Fruit fly (Drosophila melanogaster): ENCODE data around the gene CG9536.

dm6 chr2L:6503724-6504037 lies 26.9 kb upstream of the CG9536 start:
- no peak for TF ChIP-seq sv (GFP tag; optimal IDR thresholded peaks at IDR 0.05)
- no peak for TF ChIP-seq br (GFP tag; optimal IDR thresholded peaks at IDR 0.05)
- TF ChIP-seq lola (GFP tag; optimal IDR thresholded peaks at IDR 0.05), result no peak
- no peak for TF ChIP-seq Vsx2 (GFP tag; optimal IDR thresholded peaks at IDR 0.05; ENCODE audit: partially characterized antibody)
- no peak for TF ChIP-seq psq (GFP tag; optimal IDR thresholded peaks at IDR 0.05)
- no peak for TF ChIP-seq Abd-B (GFP tag; optimal IDR thresholded peaks at IDR 0.05)
- TF ChIP-seq Rel (GFP tag; optimal IDR thresholded peaks at IDR 0.05), result no peak
- no peak for TF ChIP-seq Rel (tag; optimal IDR thresholded peaks at IDR 0.05)
- no peak for TF ChIP-seq h (GFP tag; optimal IDR thresholded peaks at IDR 0.05)
- no peak for TF ChIP-seq woc (GFP tag; optimal IDR thresholded peaks at IDR 0.05)
- TF ChIP-seq rgr (GFP tag; optimal IDR thresholded peaks at IDR 0.05), result no peak
- no peak for TF ChIP-seq dl (GFP tag; optimal IDR thresholded peaks at IDR 0.05; ENCODE audit: insufficient read depth in 1 of 2, partially characterized antibody in 2 of 2)
- TF ChIP-seq Hr78 (GFP tag; optimal IDR thresholded peaks at IDR 0.05), result no peak
